Fruit fly (Drosophila melanogaster) whole organism, embryonic: ENCODE measurements around the gene AMPdeam.

Source experiments
- CG10366 ChIP-seq: fragments of 200-800 bp; sonication (Bioruptor generic); IDR thresholded peaks from 2 replicates; pipeline ENCODE4 v1.3.6; 2022; ENCODE audit warnings: missing biosample characterization, missing genetic modification characterization
- CG10565 ChIP-seq: fragments of 200-800 bp; sonication (Bioruptor generic); optimal IDR thresholded peaks from 3 replicates; lab custom pipeline; 2016; ENCODE audit warnings: missing biosample characterization, mild to moderate bottlenecking, missing genetic modification characterization
- CG15696 ChIP-seq: fragments of 200-800 bp; sonication (Bioruptor generic); optimal IDR thresholded peaks from 2 replicates; lab custom pipeline; 2019; ENCODE audit warnings: missing biosample characterization, mild to moderate bottlenecking, missing genetic modification characterization, moderate library complexity
- Deaf1 ChIP-seq: fragments of 200-800 bp; optimal IDR thresholded peaks from 3 replicates; lab custom pipeline; 2019; ENCODE audit warnings: missing biosample characterization, mild to moderate bottlenecking, missing genetic modification characterization, moderate library complexity
- Dll ChIP-seq: fragments of 200-800 bp; sonication (Bioruptor generic); IDR thresholded peaks from 4 replicates; pipeline ENCODE4 v1.3.6; 2022; ENCODE audit warnings: missing biosample characterization, missing genetic modification characterization; ENCODE audit not compliant: partially characterized antibody
- lola ChIP-seq, 3 experiments: fragments of >200 bp in 2 of 3; fragments of 200-800 bp in 1 of 3; sonication (Bioruptor generic) in 1 of 3; optimal IDR thresholded peaks; 2 replicates each; lab custom pipeline; 2017 to 2019; ENCODE audit warnings: missing biosample characterization in 3 of 3, missing genetic modification characterization in 3 of 3, mild to moderate bottlenecking in 1 of 3, moderate library complexity in 1 of 3
- unpg ChIP-seq: fragments of 200-800 bp; sonication (Bioruptor generic); optimal IDR thresholded peaks from 3 replicates; lab custom pipeline; 2018; ENCODE audit warnings: missing biosample characterization, mild to moderate bottlenecking, missing genetic modification characterization, moderate library complexity

DNA sequence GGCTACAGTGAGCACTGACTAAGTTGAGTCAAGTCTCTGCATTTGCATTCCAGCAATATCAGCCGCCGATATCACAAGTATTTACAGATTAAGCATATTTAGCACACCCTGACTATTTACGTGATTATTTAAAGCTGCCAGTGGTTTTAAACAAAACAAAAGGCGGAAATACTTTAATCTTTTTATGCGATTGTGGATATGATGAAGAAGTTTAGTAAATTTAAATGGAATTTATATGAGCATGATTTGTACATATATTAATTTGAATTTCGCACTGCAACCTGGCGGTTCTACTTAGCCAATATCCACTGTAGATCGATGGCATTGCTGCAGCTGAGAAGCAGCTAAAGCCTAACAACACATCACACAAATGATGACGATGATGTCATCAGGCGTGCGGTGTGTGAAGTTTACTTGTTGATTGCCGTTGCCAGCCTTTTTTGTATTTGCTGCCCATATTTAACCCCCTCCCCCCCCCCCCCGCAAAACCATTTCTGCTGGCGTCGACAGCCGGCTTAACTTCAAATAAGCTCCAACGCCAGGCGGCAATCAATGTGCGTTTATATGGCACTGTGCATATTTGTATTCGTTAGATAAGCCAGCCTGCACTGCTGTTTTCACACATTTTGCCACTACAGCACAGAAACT lies 30.0 kb downstream of the AMPdeam start:
- TF ChIP-seq Dll (GFP tag; lab: Robert Waterston, UW): no peak
- no peak for TF ChIP-seq CG10565 (GFP tag; lab: Kevin White, UChicago)
- peak; percentile 51 for TF ChIP-seq unpg (GFP tag; lab: Kevin White, UChicago)
- peak; percentile 5 for TF ChIP-seq Deaf1 (tag; lab: Kevin White, UChicago)
- TF ChIP-seq CG10366 (GFP tag; lab: Robert Waterston, UW): no peak; the same call in 1 of the 2 replicates
- TF ChIP-seq CG15696 (tag; lab: Kevin White, UChicago): peak; percentile 34
- peak in 1 of 3 experiments; percentile 44 for TF ChIP-seq lola (GFP tag; optimal IDR thresholded peaks at IDR 0.05; lab: Kevin White, UChicago)
